Fruit fly (Drosophila melanogaster): ENCODE data around the gene kst.
A peak's percentile ranks its signal among the peaks of the same experiment; 100 is the strongest.

kst gene

dm6 chr3L:3384596-3385436, 48.2 kb downstream of the kst start (continued):
- TF ChIP-seq CG30020 (tag; optimal IDR thresholded peaks at IDR 0.05): no peak
- no peak for TF ChIP-seq E2f2 (GFP tag; IDR thresholded peaks at IDR 0.05)
- peak; percentile 66 for TF ChIP-seq CoRest (tag; optimal IDR thresholded peaks at IDR 0.05)
- TF ChIP-seq E2f1 (GFP tag; IDR thresholded peaks at IDR 0.05): 0 out of 2 replicates have a peak, but pooled peaks have one; percentile 28
- peak; percentile 24 for TF ChIP-seq CG13624 (GFP tag; optimal IDR thresholded peaks at IDR 0.05)
- no peak for TF ChIP-seq vnd (GFP tag; IDR thresholded peaks at IDR 0.05; ENCODE audit: partially characterized antibody)
- TF ChIP-seq CG2712 (tag; optimal IDR thresholded peaks at IDR 0.05): peak; percentile 69
- TF ChIP-seq ttk (GFP tag; IDR thresholded peaks at IDR 0.05): 0 out of 2 replicates have a peak, but pooled peaks have one; percentile 28
- no peak for TF ChIP-seq Antp (GFP tag; optimal IDR thresholded peaks at IDR 0.05)
- no peak for TF ChIP-seq ewg (GFP tag; optimal IDR thresholded peaks at IDR 0.05)
- TF ChIP-seq H2.0 (GFP tag; IDR thresholded peaks at IDR 0.05): 0 out of 2 replicates have a peak, but pooled peaks have one; percentile 12
- no peak for TF ChIP-seq jing (GFP tag; optimal IDR thresholded peaks at IDR 0.05)
- peak; percentile 44 for TF ChIP-seq CG33557 (GFP tag; optimal IDR thresholded peaks at IDR 0.05)
- no peak for TF ChIP-seq CG1647 (GFP tag; optimal IDR thresholded peaks at IDR 0.05)
- peak; percentile 88 for TF ChIP-seq D19B (GFP tag; optimal IDR thresholded peaks at IDR 0.05)
- peak; percentile 48 for TF ChIP-seq kni (GFP tag; optimal IDR thresholded peaks at IDR 0.05)
- peak; percentile 44 for TF ChIP-seq CG16815 (GFP tag; optimal IDR thresholded peaks at IDR 0.05)
- TF ChIP-seq CG9932 (GFP tag; IDR thresholded peaks at IDR 0.05): no peak
- no peak for TF ChIP-seq CG42726 (GFP tag; IDR thresholded peaks at IDR 0.05; ENCODE audit: partially characterized antibody)
- no peak for TF ChIP-seq B-H1 (GFP tag; IDR thresholded peaks at IDR 0.05)
- no peak for TF ChIP-seq Sry-β (GFP tag; optimal IDR thresholded peaks at IDR 0.05)
- no peak for TF ChIP-seq cato (GFP tag; optimal IDR thresholded peaks at IDR 0.05; ENCODE audit: borderline replicate concordance)
- TF ChIP-seq CG30403 (GFP tag; optimal IDR thresholded peaks at IDR 0.05): peak; percentile 50
- TF ChIP-seq CG15011 (GFP tag; optimal IDR thresholded peaks at IDR 0.05): no peak
- TF ChIP-seq C15 (GFP tag; IDR thresholded peaks at IDR 0.05): no peak
- peak; percentile 44; the same call in 1 of the 2 replicates for TF ChIP-seq Drgx (GFP tag; IDR thresholded peaks at IDR 0.05)
- TF ChIP-seq CG6272 (GFP tag; IDR thresholded peaks at IDR 0.05): no peak
- TF ChIP-seq Max (GFP tag; optimal IDR thresholded peaks at IDR 0.05): no peak
- peak; percentile 16; the same call in 1 of the 2 replicates for TF ChIP-seq CG14667 (GFP tag; IDR thresholded peaks at IDR 0.05)
- TF ChIP-seq dpn (GFP tag; optimal IDR thresholded peaks at IDR 0.05): peak in 1 of 2 experiments; percentile 15
- TF ChIP-seq H15 (GFP tag; IDR thresholded peaks at IDR 0.05): no peak
- no peak for TF ChIP-seq CG10543 (GFP tag; optimal IDR thresholded peaks at IDR 0.05)
- TF ChIP-seq CG6813 (GFP tag; optimal IDR thresholded peaks at IDR 0.05): no peak
- TF ChIP-seq Asciz (GFP tag; optimal IDR thresholded peaks at IDR 0.05): peak; percentile 29
- peak; percentile 13 for TF ChIP-seq CG6654 (GFP tag; optimal IDR thresholded peaks at IDR 0.05)
- TF ChIP-seq BtbVII (GFP tag; optimal IDR thresholded peaks at IDR 0.05): peak; percentile 49
- peak; percentile 2 to 49 for TF ChIP-seq bsh (GFP tag; optimal IDR thresholded peaks at IDR 0.05)
- TF ChIP-seq Tbp (GFP tag; optimal IDR thresholded peaks at IDR 0.05): no peak
- peak; percentile 59 for TF ChIP-seq D19A (tag; optimal IDR thresholded peaks at IDR 0.05)
- peak; percentile 57 for TF ChIP-seq dmrt99B (tag; optimal IDR thresholded peaks at IDR 0.05)
- peak; percentile 3 for TF ChIP-seq Jarid2 (GFP tag; optimal IDR thresholded peaks at IDR 0.05)
- no peak for TF ChIP-seq nom (GFP tag; optimal IDR thresholded peaks at IDR 0.05)
- TF ChIP-seq cg (GFP tag; optimal IDR thresholded peaks at IDR 0.05): peak; percentile 44
- no peak for TF ChIP-seq ham (GFP tag; IDR thresholded peaks at IDR 0.05)
- no peak for TF ChIP-seq ATbp (GFP tag; optimal IDR thresholded peaks at IDR 0.05)
- TF ChIP-seq gcm (GFP tag; optimal IDR thresholded peaks at IDR 0.05): no peak
- TF ChIP-seq bcd (GFP tag; optimal IDR thresholded peaks at IDR 0.05): peak; percentile 31
- no peak for TF ChIP-seq exex (tag; optimal IDR thresholded peaks at IDR 0.05)
